Worm (Caenorhabditis elegans): ENCODE measurements around the gene ssp-10.
A peak's percentile ranks its signal among the peaks of the same experiment; 100 is the strongest.

The ssp-10 gene

ce11 chrIV:9802711-9803110 is 48.1 kb downstream of the ssp-10 start, which contains the start of gene fat-3:
fat-3 (plus strand) TSS chrIV:9803023.
- TF ChIP-seq cebp-2 (GFP tag; IDR thresholded peaks at IDR 0.05), result no peak
- TF ChIP-seq sdz-38 (tag; optimal IDR thresholded peaks at IDR 0.05), result no peak
- TF ChIP-seq hmg-1.2 (GFP tag; IDR thresholded peaks at IDR 0.05), result peak; percentile 53; the same call in 1 of the 2 replicates
- TF ChIP-seq nhr-80 (tag; optimal IDR thresholded peaks at IDR 0.05), result peak; percentile 75
- TF ChIP-seq chd-7 (tag; optimal IDR thresholded peaks at IDR 0.05), result no peak
- TF ChIP-seq B0261.1 (tag; optimal IDR thresholded peaks at IDR 0.05), result no peak

ce11 chrIV:9801418-9801817 is 49.4 kb downstream of the ssp-10 start:
- TF ChIP-seq hmg-1.2 (GFP tag; IDR thresholded peaks at IDR 0.05) (no peak), tlf-1 (GFP tag; optimal IDR thresholded peaks at IDR 0.05) (peak; percentile 54), madf-8 (GFP tag; conservative IDR thresholded peaks at IDR 0.05) (no peak), K11D2.4 (GFP tag; IDR thresholded peaks at IDR 0.05) (no peak), lir-1 (GFP tag; conservative IDR thresholded peaks at IDR 0.05) (no peak), hrde-1 (tag; optimal IDR thresholded peaks at IDR 0.05; ENCODE audit: borderline replicate concordance) (no peak), madf-6 (GFP tag; IDR thresholded peaks at IDR 0.05) (no peak), Y53F4B.3 (GFP tag; IDR thresholded peaks at IDR 0.05) (no peak), dox-1 (GFP tag; IDR thresholded peaks at IDR 0.05) (peak; percentile 51; the same call in 1 of the 2 replicates), F55B11.4 (tag; optimal IDR thresholded peaks at IDR 0.05; ENCODE audit: borderline replicate concordance, insufficient read depth) (no peak), rec-8 (tag; optimal IDR thresholded peaks at IDR 0.05) (no peak), dpl-1 (GFP tag; optimal IDR thresholded peaks at IDR 0.05) (no peak), ZK185.1 (tag; optimal IDR thresholded peaks at IDR 0.05; ENCODE audit: poor library complexity, severe bottlenecking) (no peak), madf-10 (tag; optimal IDR thresholded peaks at IDR 0.05) (peak; percentile 42), mxl-1 (tag; optimal IDR thresholded peaks at IDR 0.05) (no peak), F10E7.11 (tag; optimal IDR thresholded peaks at IDR 0.05) (no peak), B0336.3 (GFP tag; IDR thresholded peaks at IDR 0.05) (no peak), pbrm-1 (GFP tag; IDR thresholded peaks at IDR 0.05) (no peak; the same call in 1 of the 2 replicates), attf-6 (GFP tag; IDR thresholded peaks at IDR 0.05) (no peak), F57C9.4 (tag; optimal IDR thresholded peaks at IDR 0.05) (no peak), fkh-3 (tag; optimal IDR thresholded peaks at IDR 0.05) (no peak), ceh-58 (GFP tag; IDR thresholded peaks at IDR 0.05) (no peak), atf-7 (tag; optimal IDR thresholded peaks at IDR 0.05) (peak; percentile 74), pha-4 (tag; optimal IDR thresholded peaks at IDR 0.05) (no peak), cebp-1 (GFP tag; IDR thresholded peaks at IDR 0.05) (no peak), cebp-1 (tag; optimal IDR thresholded peaks at IDR 0.05) (peak; percentile 54), ztf-18 (tag; optimal IDR thresholded peaks at IDR 0.05) (no peak), ceh-100 (GFP tag; IDR thresholded peaks at IDR 0.05) (no peak), sea-2 (GFP tag; IDR thresholded peaks at IDR 0.05) (no peak), Y56A3A.18 (GFP tag; IDR thresholded peaks at IDR 0.05) (no peak), Y95B8A.8 (GFP tag; IDR thresholded peaks at IDR 0.05) (no peak), F57A8.1 (GFP tag; optimal IDR thresholded peaks at IDR 0.05) (no peak), him-1 (tag; optimal IDR thresholded peaks at IDR 0.05) (no peak), egl-18 (GFP tag; IDR thresholded peaks at IDR 0.05) (no peak), ccch-3 (GFP tag; optimal IDR thresholded peaks at IDR 0.05) (no peak), F39B2.1 (GFP tag; IDR thresholded peaks at IDR 0.05) (no peak), somi-1 (GFP tag; optimal IDR thresholded peaks at IDR 0.05) (no peak), Y79H2A.3 (GFP tag; conservative IDR thresholded peaks at IDR 0.05) (no peak), mel-28 (tag; optimal IDR thresholded peaks at IDR 0.05; ENCODE audit: borderline replicate concordance) (no peak), Y53G8AR.9 (GFP tag; conservative IDR thresholded peaks at IDR 0.05) (no peak), nhr-80 (tag; optimal IDR thresholded peaks at IDR 0.05) (peak; percentile 97), snpc-4 (GFP tag; optimal IDR thresholded peaks at IDR 0.05) (no peak), snpc-4 (tag; optimal IDR thresholded peaks at IDR 0.05) (no peak), xnd-1 (tag; optimal IDR thresholded peaks at IDR 0.05) (no peak)
